Fruit fly (Drosophila melanogaster) Kc167 (cell line): ENCODE measurements around the gene Vlet.

Experiments
- Myc ChIP-seq: fragments of >200 bp; optimal IDR thresholded peaks from 2 replicates; lab custom pipeline; 2017; ENCODE audit warnings: missing external identifiers
- Sin3A ChIP-seq: fragments of >200 bp; optimal IDR thresholded peaks from 2 replicates; lab custom pipeline; 2018; ENCODE audit warnings: missing external identifiers
- h ChIP-seq: fragments of >200 bp; optimal IDR thresholded peaks from 3 replicates; lab custom pipeline; 2018; ENCODE audit warnings: missing external identifiers
- insv ChIP-seq: fragments of >200 bp; optimal IDR thresholded peaks from 3 replicates; lab custom pipeline; 2018; ENCODE audit warnings: missing external identifiers
- psq ChIP-seq: fragments of >200 bp; optimal IDR thresholded peaks from 2 replicates; lab custom pipeline; 2017; ENCODE audit warnings: missing external identifiers
- ttk ChIP-seq: sonication (Bioruptor generic); optimal IDR thresholded peaks from 2 replicates; lab custom pipeline; 2017; ENCODE audit warnings: missing external identifiers

Gene Vlet

DNA sequence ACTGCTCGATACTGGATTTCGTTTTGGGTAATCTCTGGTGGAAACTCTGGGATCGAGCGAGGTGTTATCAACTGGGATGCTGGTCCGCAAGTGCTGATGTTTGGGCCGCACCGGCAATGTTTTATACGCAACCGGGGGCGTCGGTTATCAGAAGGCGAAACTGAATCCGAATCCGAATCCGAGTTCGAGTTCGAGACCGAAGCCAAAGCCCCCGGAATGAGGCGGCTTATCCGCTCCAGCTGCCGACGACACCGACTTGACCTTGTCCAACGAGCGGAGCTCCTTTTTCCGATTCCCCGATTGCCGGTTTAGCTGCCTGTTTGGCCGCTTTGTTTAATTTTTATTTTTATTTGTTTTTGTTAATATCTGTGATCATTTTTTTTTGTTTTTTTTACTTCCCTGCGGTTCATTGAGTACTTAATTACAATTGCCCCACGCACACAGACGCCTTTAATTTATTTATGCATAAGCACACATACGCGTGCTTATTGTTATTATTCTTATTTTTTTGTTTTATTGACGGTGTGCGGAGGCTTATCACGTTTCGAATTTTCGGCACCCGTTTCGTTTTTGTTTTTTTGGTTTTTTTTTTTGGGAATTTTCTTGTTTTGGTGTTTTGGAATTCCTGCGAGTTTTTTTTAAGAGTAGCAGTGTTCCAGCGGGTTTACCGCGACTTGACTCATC, 26.7 kb upstream of the Vlet start, which contains the start of gene CG2444:
CG2444 (minus strand) TSS at position 372 of the 684 bp plus-strand sequence.
- TF ChIP-seq Myc = no peak

DNA sequence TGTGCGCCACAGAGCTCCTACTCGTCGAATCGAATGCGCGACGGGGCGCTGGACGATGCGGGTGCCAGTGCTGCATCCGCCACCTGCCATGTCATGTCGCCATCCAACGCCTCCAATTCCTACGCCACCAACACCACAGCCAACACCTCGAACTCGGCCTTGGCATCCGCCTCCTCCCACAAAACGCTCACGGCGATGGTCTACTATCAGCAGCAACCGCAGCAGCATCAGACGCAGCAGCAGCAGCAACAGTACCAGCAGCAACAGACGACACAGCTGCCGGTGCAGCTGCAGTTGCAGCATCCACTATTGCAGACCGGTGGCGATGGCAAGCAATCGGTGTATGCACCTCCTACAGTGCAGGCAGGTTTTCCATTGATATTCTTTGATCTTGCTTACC, 22.4 kb upstream of the Vlet start:
- TF ChIP-seq Sin3A (lab: Kevin White, UChicago) (no peak), psq (lab: Kevin White, UChicago) (no peak), ttk (lab: Kevin White, UChicago) (no peak), Myc (no peak), insv (no peak), h (lab: Kevin White, UChicago) (no peak)

- TF ChIP-seq Myc (no peak), Sin3A (lab: Kevin White, UChicago) (no peak), h (lab: Kevin White, UChicago) (no peak), insv (no peak), ttk (lab: Kevin White, UChicago) (no peak), psq (lab: Kevin White, UChicago) (no peak)
Measured at dm6 chrX:11695883-11696211, 17.5 kb upstream of the Vlet start.

DNA sequence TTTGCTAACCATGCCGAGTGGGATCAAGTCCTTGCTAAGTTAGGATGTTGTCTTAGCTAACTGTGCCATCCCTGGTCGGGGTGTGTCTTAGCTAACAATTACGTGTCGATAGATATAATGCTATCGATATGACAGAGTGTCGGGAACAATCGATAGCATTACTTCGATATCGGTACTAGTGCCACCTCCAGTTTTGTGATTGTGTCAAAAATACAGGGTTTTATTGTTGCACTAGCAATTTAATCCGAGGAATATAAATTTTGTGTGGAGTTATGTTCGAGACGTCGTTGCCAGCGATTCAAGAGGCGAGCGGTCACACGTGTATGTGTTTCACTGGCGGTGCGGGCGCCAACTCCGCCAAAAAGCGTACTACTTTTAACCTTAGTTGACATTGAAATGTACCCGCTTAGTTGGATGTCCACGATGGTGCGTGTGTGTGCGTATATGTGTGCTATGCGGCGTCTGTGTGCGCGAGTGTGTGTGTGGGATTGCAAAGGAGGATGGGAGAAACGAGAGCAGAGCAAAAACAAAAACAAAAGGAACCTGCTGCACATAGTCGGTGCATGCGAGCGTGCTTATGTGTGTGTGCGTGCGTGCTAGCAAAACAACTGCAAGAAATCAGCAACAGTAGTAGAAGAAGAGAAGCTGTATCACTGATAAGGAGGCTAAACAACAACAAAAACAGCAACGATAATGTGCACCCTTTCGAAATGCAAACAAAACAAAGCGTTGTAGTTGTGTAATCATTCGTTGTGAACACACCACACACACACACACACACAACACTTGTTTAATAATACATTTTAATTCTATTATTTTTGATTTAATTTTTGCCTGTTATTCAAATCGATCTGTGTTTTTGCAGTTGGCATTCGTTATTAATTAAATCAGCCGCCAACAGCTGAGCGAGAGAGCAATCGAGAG, 16.8 kb upstream of the Vlet start, which contains the start of gene PhKgamma:
PhKgamma (plus strand) TSS at position 179 of the 924 bp plus-strand sequence.
- TF ChIP-seq insv (no peak), h (lab: Kevin White, UChicago) (no peak), psq (lab: Kevin White, UChicago) (no peak), Myc (no peak), Sin3A (lab: Kevin White, UChicago) (no peak), ttk (lab: Kevin White, UChicago) (no peak)

- TF ChIP-seq psq (lab: Kevin White, UChicago) (no peak), h (lab: Kevin White, UChicago) (no peak), Myc (no peak), ttk (lab: Kevin White, UChicago) (no peak), Sin3A (lab: Kevin White, UChicago) (no peak)
Measured at dm6 chrX:11689669-11690068, 11.3 kb upstream of the Vlet start.

dm6 chrX:11687666-11688492, 9.5 kb upstream of the Vlet start:
- TF ChIP-seq insv = no peak
- no peak for TF ChIP-seq ttk (lab: Kevin White, UChicago)
- no peak for TF ChIP-seq Myc
- TF ChIP-seq Sin3A (lab: Kevin White, UChicago) = no peak
- no peak for TF ChIP-seq h (lab: Kevin White, UChicago)
- TF ChIP-seq psq (lab: Kevin White, UChicago) = no peak

DNA sequence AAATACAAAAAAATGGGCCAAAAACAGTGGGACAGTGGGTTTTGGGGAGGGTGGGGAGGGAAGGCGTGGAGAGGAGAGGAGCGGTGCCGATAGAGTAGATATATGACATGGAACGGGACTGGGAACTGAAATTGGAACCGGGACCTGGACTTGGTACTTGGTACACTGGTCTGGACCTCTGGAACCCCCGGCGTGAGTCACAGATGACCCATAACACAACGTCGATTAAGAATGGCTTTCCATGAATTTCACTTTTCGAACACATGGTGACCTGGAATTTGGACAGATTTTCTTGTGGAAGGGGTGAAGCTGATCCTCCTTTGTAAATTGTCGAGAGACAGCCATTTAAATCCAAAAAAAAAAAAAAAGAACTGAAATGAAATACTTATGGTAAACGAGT, 8.3 kb upstream of the Vlet start:
- TF ChIP-seq insv (no peak), Sin3A (lab: Kevin White, UChicago) (no peak), h (lab: Kevin White, UChicago) (no peak)

dm6 chrX:11685918-11686640, 7.7 kb upstream of the Vlet start:
- no peak for TF ChIP-seq ttk (lab: Kevin White, UChicago)
- no peak for TF ChIP-seq Myc
- no peak for TF ChIP-seq Sin3A (lab: Kevin White, UChicago)
- TF ChIP-seq psq (lab: Kevin White, UChicago) = no peak
- no peak for TF ChIP-seq insv
- no peak for TF ChIP-seq h (lab: Kevin White, UChicago)

DNA sequence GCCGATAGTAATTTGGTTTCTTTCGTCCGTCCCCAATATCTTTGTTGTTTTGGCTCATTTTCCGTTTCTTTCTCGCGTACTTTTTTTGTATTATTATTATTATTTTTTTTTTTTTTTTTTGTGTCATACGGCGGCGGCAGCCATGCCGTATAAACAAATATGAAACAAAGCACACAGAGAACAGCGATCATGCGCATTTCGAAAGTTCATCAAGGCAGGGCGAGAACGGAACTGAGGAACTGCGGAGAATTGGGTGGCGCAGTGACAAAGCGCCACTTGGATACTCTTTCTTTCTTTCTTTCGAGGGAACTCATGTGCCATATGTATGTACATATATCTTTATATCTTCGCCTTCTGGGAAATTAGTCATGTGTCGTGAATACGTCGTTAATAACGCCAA, 6.1 kb upstream of the Vlet start:
- TF ChIP-seq ttk (lab: Kevin White, UChicago) = no peak
- no peak for TF ChIP-seq psq (lab: Kevin White, UChicago)
- no peak for TF ChIP-seq insv
- TF ChIP-seq Myc = no peak
- no peak for TF ChIP-seq Sin3A (lab: Kevin White, UChicago)
- no peak for TF ChIP-seq h (lab: Kevin White, UChicago)

DNA sequence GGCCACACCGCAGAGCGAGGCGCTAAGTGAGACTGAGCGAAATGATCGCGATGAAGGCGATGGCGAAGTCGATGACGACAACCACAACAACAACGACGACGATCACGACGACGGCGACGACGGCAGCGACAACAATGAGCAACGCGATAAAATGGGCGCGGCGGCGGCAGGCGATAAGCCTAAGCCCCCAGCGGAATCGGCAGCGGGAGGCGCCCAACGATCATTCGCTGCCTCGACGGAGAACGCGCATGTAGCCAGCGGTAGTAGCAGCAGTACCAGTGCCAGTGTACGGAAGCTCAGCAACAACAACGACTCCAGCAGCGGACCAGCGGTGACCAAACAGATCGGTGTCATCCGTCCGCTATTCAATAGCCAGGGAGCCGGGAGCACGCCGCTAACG, 5.1 kb upstream of the Vlet start:
- TF ChIP-seq ttk (lab: Kevin White, UChicago) = no peak
- TF ChIP-seq Sin3A (lab: Kevin White, UChicago) = no peak
- no peak for TF ChIP-seq h (lab: Kevin White, UChicago)
- TF ChIP-seq Myc = no peak
- no peak for TF ChIP-seq psq (lab: Kevin White, UChicago)
- no peak for TF ChIP-seq insv
